Fruit fly (Drosophila melanogaster): ENCODE results near the gene CG31111.

DNA sequence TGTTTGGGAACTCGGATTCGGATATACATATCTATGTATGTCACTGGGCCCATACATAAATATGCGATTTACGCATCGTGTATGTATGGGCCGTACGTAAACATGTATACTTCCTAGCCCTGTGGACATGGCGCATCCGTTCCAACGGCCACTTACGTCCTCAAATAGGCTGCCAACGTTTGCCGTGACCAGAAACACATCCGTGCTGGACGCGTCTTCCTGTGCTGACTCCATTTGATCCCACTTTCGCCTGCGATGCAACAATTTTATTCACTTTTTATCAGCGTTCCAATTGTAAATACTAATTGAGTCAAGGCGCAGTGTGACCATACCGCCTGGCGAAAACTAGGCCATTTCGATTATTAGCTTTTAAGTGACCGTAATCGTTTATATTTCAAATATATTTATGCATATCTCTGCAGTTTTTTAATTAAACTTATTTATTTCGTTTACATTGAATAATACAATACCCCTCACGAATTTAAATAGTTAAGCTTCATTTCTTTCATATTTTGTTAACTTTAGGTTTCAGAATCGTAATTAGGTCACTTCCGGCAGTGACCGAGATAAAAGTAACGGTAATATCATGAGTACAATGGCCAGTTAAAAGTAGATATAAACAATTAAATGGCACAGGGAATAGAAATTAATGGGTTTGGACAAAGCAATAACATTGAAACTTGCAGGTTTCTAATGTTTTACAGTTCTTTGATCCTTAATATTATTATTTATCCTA, 11.0 kb downstream of the CG31111 start, which contains the start of gene 5PtaseI:
- TF ChIP-seq fru (GFP tag; optimal IDR thresholded peaks at IDR 0.05) (no peak), woc (GFP tag; optimal IDR thresholded peaks at IDR 0.05) (no peak), OdsH (GFP tag; optimal IDR thresholded peaks at IDR 0.05) (no peak), pan (optimal IDR thresholded peaks at IDR 0.05) (no peak), dmrt93B (GFP tag; optimal IDR thresholded peaks at IDR 0.05) (no peak), usp (GFP tag; optimal IDR thresholded peaks at IDR 0.05) (no peak), brk (GFP tag; optimal IDR thresholded peaks at IDR 0.05) (no peak)
